Fruit fly (Drosophila melanogaster) whole organism, embryonic: ENCODE data around the gene Cyp313a4.

Experiments
- Adf1 ChIP-seq: fragments of 200-800 bp; sonication (Bioruptor generic); IDR thresholded peaks from 2 replicates; pipeline ENCODE4 v1.3.6; 2022; ENCODE audit warnings: missing biosample characterization, missing genetic modification characterization
- Atf3 ChIP-seq: fragments of 200-800 bp; sonication (Bioruptor generic); optimal IDR thresholded peaks from 3 replicates; lab custom pipeline; 2016; ENCODE audit warnings: missing biosample characterization, missing genetic modification characterization
- CG10267 ChIP-seq: fragments of 200-800 bp; sonication (Bioruptor generic); optimal IDR thresholded peaks from 2 replicates; lab custom pipeline; 2018; ENCODE audit warnings: missing biosample characterization, mild to moderate bottlenecking, missing genetic modification characterization, moderate library complexity
- CG11504 ChIP-seq: fragments of 200-800 bp; sonication (Bioruptor generic); optimal IDR thresholded peaks from 3 replicates; lab custom pipeline; 2019; ENCODE audit warnings: missing biosample characterization, mild to moderate bottlenecking, missing genetic modification characterization, moderate library complexity
- CG11723 ChIP-seq: fragments of 200-800 bp; sonication (Bioruptor generic); optimal IDR thresholded peaks from 2 replicates; lab custom pipeline; 2017; ENCODE audit warnings: missing biosample characterization, mild to moderate bottlenecking, missing genetic modification characterization
- CG13775 ChIP-seq: fragments of 200-800 bp; sonication (Bioruptor generic); optimal IDR thresholded peaks from 3 replicates; lab custom pipeline; 2017; ENCODE audit warnings: missing biosample characterization, mild to moderate bottlenecking, missing genetic modification characterization
- CG16813 ChIP-seq: fragments of 200-800 bp; sonication (Bioruptor generic); IDR thresholded peaks from 3 replicates; pipeline ENCODE4 v1.3.6; 2022; ENCODE audit warnings: missing biosample characterization, missing genetic modification characterization; ENCODE audit not compliant: partially characterized antibody
- CG17328 ChIP-seq: fragments of 200-800 bp; sonication (Bioruptor generic); IDR thresholded peaks from 2 replicates; pipeline ENCODE4 v1.3.6; 2022; ENCODE audit warnings: missing biosample characterization, missing genetic modification characterization
- CG17359 ChIP-seq: fragments of 200-800 bp; sonication (Bioruptor generic); optimal IDR thresholded peaks from 3 replicates; lab custom pipeline; 2018; ENCODE audit warnings: missing biosample characterization, mild to moderate bottlenecking, missing genetic modification characterization, moderate library complexity
- CG1792 ChIP-seq: fragments of 200-800 bp; sonication (Bioruptor generic); optimal IDR thresholded peaks from 2 replicates; lab custom pipeline; 2016; ENCODE audit warnings: missing biosample characterization, missing genetic modification characterization
- CG1832 ChIP-seq: fragments of 200-800 bp; sonication (Bioruptor generic); optimal IDR thresholded peaks from 2 replicates; lab custom pipeline; 2017; ENCODE audit warnings: missing biosample characterization, mild to moderate bottlenecking, missing genetic modification characterization, inconsistent platforms
- CG2116 ChIP-seq: fragments of 200-800 bp; sonication (Bioruptor generic); optimal IDR thresholded peaks from 3 replicates; lab custom pipeline; 2018; ENCODE audit warnings: missing biosample characterization, mild to moderate bottlenecking, missing genetic modification characterization
- CG2129 ChIP-seq: fragments of 200-800 bp; sonication (Bioruptor generic); IDR thresholded peaks from 2 replicates; pipeline ENCODE4 v1.3.6; 2022; ENCODE audit warnings: missing biosample characterization, missing genetic modification characterization; ENCODE audit not compliant: partially characterized antibody
- CG31388 ChIP-seq: fragments of 200-800 bp; sonication (Bioruptor generic); optimal IDR thresholded peaks from 2 replicates; lab custom pipeline; 2016; ENCODE audit warnings: missing biosample characterization, missing genetic modification characterization
- CG3163 ChIP-seq: fragments of 200-800 bp; sonication (Bioruptor generic); optimal IDR thresholded peaks from 3 replicates; lab custom pipeline; 2016; ENCODE audit warnings: missing biosample characterization, missing genetic modification characterization
- CG3847 ChIP-seq: fragments of 200-800 bp; sonication (Bioruptor generic); IDR thresholded peaks from 2 replicates; pipeline ENCODE4 v1.3.6; 2022; ENCODE audit warnings: missing biosample characterization, missing genetic modification characterization
- CG6765 ChIP-seq: fragments of 200-800 bp; sonication (Bioruptor generic); optimal IDR thresholded peaks from 3 replicates; lab custom pipeline; 2017; ENCODE audit warnings: missing biosample characterization, mild to moderate bottlenecking, missing genetic modification characterization
- CG9727 ChIP-seq: fragments of 200-800 bp; sonication (Bioruptor generic); optimal IDR thresholded peaks from 3 replicates; lab custom pipeline; 2017; ENCODE audit warnings: missing biosample characterization, mild to moderate bottlenecking, missing genetic modification characterization
- D ChIP-seq, 2 experiments: fragments of 200-800 bp in 1 of 2; fragments of >200 bp in 1 of 2; sonication (Bioruptor generic) in 1 of 2; optimal IDR thresholded peaks; 2 replicates in 1 of 2; 3 replicates in 1 of 2; lab custom pipeline; 2017; ENCODE audit warnings: mild to moderate bottlenecking in 1 of 2, missing biosample characterization in 1 of 2, missing genetic modification characterization in 1 of 2, missing genetic modification reagents in 1 of 2
- D19A ChIP-seq: fragments of 200-800 bp; optimal IDR thresholded peaks from 3 replicates; lab custom pipeline; 2019; ENCODE audit warnings: missing biosample characterization, mild to moderate bottlenecking, missing genetic modification characterization, moderate library complexity
- H2.0 ChIP-seq: fragments of 200-800 bp; sonication (Bioruptor generic); IDR thresholded peaks from 2 replicates; pipeline ENCODE4 v1.3.6; 2022; ENCODE audit warnings: missing biosample characterization, missing genetic modification characterization
- Med ChIP-seq: fragments of 200-800 bp; sonication (Bioruptor generic); peaks from one replicate; lab custom pipeline; 2016; ENCODE audit warnings: missing biosample characterization, missing genetic modification characterization, mild to moderate bottlenecking, inconsistent platforms, moderate library complexity
- Nf-YB ChIP-seq: fragments of 200-800 bp; sonication (Bioruptor generic); optimal IDR thresholded peaks from 3 replicates; lab custom pipeline; 2019; ENCODE audit warnings: missing biosample characterization, mild to moderate bottlenecking, missing genetic modification characterization, moderate library complexity
- Opbp ChIP-seq: fragments of 200-800 bp; sonication (Bioruptor generic); IDR thresholded peaks from 3 replicates; pipeline ENCODE4 v1.3.6; 2022; ENCODE audit warnings: missing biosample characterization, missing genetic modification characterization; ENCODE audit not compliant: partially characterized antibody
- abd-A ChIP-seq: fragments of 200-800 bp; sonication (Bioruptor generic); optimal IDR thresholded peaks from 3 replicates; lab custom pipeline; 2019; ENCODE audit warnings: missing biosample characterization, mild to moderate bottlenecking, missing genetic modification characterization, moderate library complexity
- aop ChIP-seq: fragments of 200-800 bp; sonication (Bioruptor generic); IDR thresholded peaks from 2 replicates; pipeline ENCODE4 v1.3.6; 2022; ENCODE audit warnings: missing biosample characterization, missing genetic modification characterization
- bab2 ChIP-seq: fragments of 200-800 bp; sonication (Bioruptor generic); optimal IDR thresholded peaks from 2 replicates; lab custom pipeline; 2016; ENCODE audit warnings: missing biosample characterization, missing genetic modification characterization
- bowl ChIP-seq: fragments of 200-800 bp; sonication (Bioruptor generic); IDR thresholded peaks from 2 replicates; pipeline ENCODE4 v1.3.6; 2022; ENCODE audit warnings: missing biosample characterization, missing genetic modification characterization
- caup ChIP-seq: fragments of 200-800 bp; sonication (Bioruptor generic); optimal IDR thresholded peaks from 3 replicates; lab custom pipeline; 2017; ENCODE audit warnings: missing biosample characterization, mild to moderate bottlenecking, missing genetic modification characterization, moderate library complexity; ENCODE audit not compliant: severe bottlenecking
- chn ChIP-seq: fragments of 200-800 bp; sonication (Bioruptor generic); optimal IDR thresholded peaks from 2 replicates; lab custom pipeline; 2016; ENCODE audit warnings: missing biosample characterization, missing genetic modification characterization
- dan ChIP-seq: fragments of 200-800 bp; sonication (Bioruptor generic); IDR thresholded peaks from 2 replicates; pipeline ENCODE4 v1.3.6; 2022; ENCODE audit warnings: missing biosample characterization, missing genetic modification characterization
- en ChIP-seq: fragments of 200-800 bp; sonication (Bioruptor generic); optimal IDR thresholded peaks from 2 replicates; lab custom pipeline; 2016; ENCODE audit warnings: missing biosample characterization, missing genetic modification characterization
- gfzf ChIP-seq: fragments of 200-800 bp; sonication (Bioruptor generic); optimal IDR thresholded peaks from 2 replicates; lab custom pipeline; 2016; ENCODE audit warnings: missing biosample characterization, mild to moderate bottlenecking, missing genetic modification characterization, moderate library complexity
- lbe ChIP-seq: fragments of 200-800 bp; sonication (Bioruptor generic); optimal IDR thresholded peaks from 2 replicates; lab custom pipeline; 2016; ENCODE audit warnings: missing biosample characterization, mild to moderate bottlenecking, missing genetic modification characterization
- lmd ChIP-seq: fragments of 200-800 bp; sonication (Bioruptor generic); IDR thresholded peaks from 2 replicates; pipeline ENCODE4 v1.3.6; 2022; ENCODE audit warnings: missing biosample characterization, missing genetic modification characterization
- oc ChIP-seq: fragments of 200-800 bp; sonication (Bioruptor generic); optimal IDR thresholded peaks from 2 replicates; lab custom pipeline; 2018; ENCODE audit warnings: missing biosample characterization, mild to moderate bottlenecking, missing genetic modification characterization, moderate library complexity
- p53 ChIP-seq: fragments of 200-800 bp; sonication (Bioruptor generic); optimal IDR thresholded peaks from 2 replicates; lab custom pipeline; 2016; ENCODE audit warnings: missing biosample characterization, missing genetic modification characterization
- peb ChIP-seq: fragments of 200-800 bp; sonication (Bioruptor generic); IDR thresholded peaks from 2 replicates; pipeline ENCODE4 v1.3.6; 2022; ENCODE audit warnings: missing biosample characterization, missing genetic modification characterization
- pita ChIP-seq: fragments of 200-800 bp; sonication (Bioruptor generic); optimal IDR thresholded peaks from 2 replicates; lab custom pipeline; 2017; ENCODE audit warnings: missing biosample characterization, mild to moderate bottlenecking, missing genetic modification characterization
- sd ChIP-seq: fragments of 200-800 bp; sonication (Bioruptor generic); optimal IDR thresholded peaks from 3 replicates; lab custom pipeline; 2018; ENCODE audit warnings: missing biosample characterization, mild to moderate bottlenecking, missing genetic modification characterization, moderate library complexity
- shn ChIP-seq: fragments of 200-800 bp; sonication (Bioruptor generic); optimal IDR thresholded peaks from 3 replicates; lab custom pipeline; 2016; ENCODE audit warnings: missing biosample characterization, missing genetic modification characterization
- tap ChIP-seq: fragments of 200-800 bp; optimal IDR thresholded peaks from 3 replicates; lab custom pipeline; 2019; ENCODE audit warnings: missing biosample characterization, mild to moderate bottlenecking, missing genetic modification characterization, moderate library complexity
- toy ChIP-seq: fragments of 200-800 bp; sonication (Bioruptor generic); IDR thresholded peaks from 2 replicates; pipeline ENCODE4 v1.3.6; 2022; ENCODE audit warnings: missing biosample characterization, missing genetic modification characterization
- ttk ChIP-seq: fragments of 200-800 bp; sonication (Bioruptor generic); IDR thresholded peaks from 2 replicates; pipeline ENCODE4 v2.1.2; 2022; ENCODE audit warnings: missing biosample characterization, missing genetic modification characterization
- vnd ChIP-seq: fragments of 200-800 bp; sonication (Bioruptor generic); IDR thresholded peaks from 3 replicates; pipeline ENCODE4 v1.3.6; 2022; ENCODE audit warnings: missing biosample characterization, missing genetic modification characterization; ENCODE audit not compliant: partially characterized antibody
- zen ChIP-seq: fragments of 200-800 bp; sonication (Bioruptor generic); optimal IDR thresholded peaks from 3 replicates; lab custom pipeline; 2018; ENCODE audit warnings: missing biosample characterization, mild to moderate bottlenecking, missing genetic modification characterization, moderate library complexity

Cyp313a4 gene

DNA sequence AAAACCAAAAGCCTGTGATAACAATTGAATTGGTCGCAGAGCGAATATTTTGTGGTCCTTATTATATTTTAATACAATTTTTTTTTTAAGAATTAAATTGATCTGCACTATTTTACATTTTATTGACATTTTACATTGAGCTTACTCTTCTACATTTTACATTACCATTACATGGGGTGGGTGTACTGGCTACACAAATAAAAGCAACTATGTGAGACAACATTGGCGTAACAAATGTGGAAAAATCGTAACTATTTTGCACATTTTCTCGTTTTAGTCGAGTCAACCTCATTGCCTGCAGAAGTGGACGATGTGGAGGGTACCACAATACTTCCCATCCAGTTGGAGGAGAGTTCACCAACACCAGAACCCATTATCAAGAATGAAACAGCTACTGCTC lies 30.6 kb downstream of the Cyp313a4 start (continued):
- TF ChIP-seq pita (GFP tag; lab: Kevin White, UChicago) (peak; percentile 71), Nf-YB (GFP tag; lab: Kevin White, UChicago) (no peak), CG10267 (tag; lab: Kevin White, UChicago) (peak; percentile 7), zen (tag; lab: Kevin White, UChicago) (peak; percentile 2), vnd (GFP tag; lab: Robert Waterston, UW) (peak; percentile 50; the same call in 2 of the 3 replicates), CG11723 (no peak), CG6765 (no peak), CG11504 (peak; percentile 1), CG3847 (GFP tag; lab: Robert Waterston, UW) (0 out of 2 replicates have a peak, but pooled peaks have one; percentile 19), CG2116 (GFP tag; lab: Kevin White, UChicago) (peak; percentile 11), gfzf (GFP tag; lab: Kevin White, UChicago) (peak; percentile 15), caup (GFP tag; lab: Kevin White, UChicago) (no peak), CG17359 (peak; percentile 22), CG1832 (GFP tag; lab: Kevin White, UChicago) (no peak)

DNA sequence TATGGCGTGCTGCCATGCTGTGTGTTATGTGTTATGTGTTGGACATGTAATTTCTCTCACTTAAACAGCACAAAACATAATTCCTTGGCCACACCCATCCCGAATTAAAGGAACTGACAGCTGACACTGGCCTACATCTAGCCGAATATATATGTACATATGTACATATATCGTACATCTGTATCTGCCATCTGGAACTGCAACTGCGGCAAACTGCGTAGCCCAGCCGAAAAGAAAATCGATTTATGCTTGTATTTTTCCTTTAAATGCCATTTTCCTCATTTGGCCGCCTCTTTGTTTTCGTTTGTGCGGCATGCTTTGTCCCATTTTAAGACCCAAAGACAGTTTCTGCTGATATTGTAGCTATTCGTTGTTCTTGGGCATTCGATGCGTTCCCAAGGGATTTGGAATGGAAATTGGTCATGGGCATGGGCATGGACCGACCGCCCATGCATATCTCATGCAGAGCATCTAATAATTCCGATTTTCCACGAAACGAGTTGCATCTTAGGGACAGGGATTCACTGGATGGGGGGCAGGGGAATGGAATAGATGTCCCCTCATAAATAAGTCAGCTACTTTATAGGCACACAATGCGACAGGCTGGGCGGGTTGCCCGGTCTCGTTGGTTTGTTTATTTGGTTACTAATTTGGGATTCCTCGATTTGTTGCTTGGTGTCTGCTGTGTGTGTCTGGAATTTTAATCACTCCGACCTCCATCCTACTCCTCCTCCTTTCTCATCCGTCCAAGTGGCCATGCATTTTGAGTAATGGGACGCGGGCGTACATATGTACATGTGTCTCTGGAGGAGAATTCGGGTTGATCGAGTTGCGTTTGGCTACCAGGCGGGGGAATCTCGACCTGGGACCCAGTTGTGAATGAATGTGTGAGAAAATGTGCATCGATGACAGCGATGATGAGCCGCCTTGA lies 31.8 kb downstream of the Cyp313a4 start:
- TF ChIP-seq D19A (tag; lab: Kevin White, UChicago), result no peak
- TF ChIP-seq abd-A (tag; lab: Kevin White, UChicago), result peak; percentile 90
- no peak for TF ChIP-seq aop
- no peak for TF ChIP-seq Atf3 (GFP tag; lab: Kevin White, UChicago)
- no peak for TF ChIP-seq shn (GFP tag; lab: Kevin White, UChicago)
- no peak for TF ChIP-seq CG3163
- no peak for TF ChIP-seq toy (GFP tag; lab: Robert Waterston, UW)
- TF ChIP-seq chn (GFP tag; lab: Kevin White, UChicago), result no peak
- TF ChIP-seq CG9727 (GFP tag; lab: Kevin White, UChicago), result no peak
- no peak for TF ChIP-seq CG1792 (GFP tag; lab: Kevin White, UChicago)
- no peak for TF ChIP-seq CG10267 (tag; lab: Kevin White, UChicago)
- no peak for TF ChIP-seq ttk (GFP tag; lab: Robert Waterston, UW)
- TF ChIP-seq peb (GFP tag; lab: Robert Waterston, UW), result no peak
- no peak for TF ChIP-seq CG31388 (GFP tag; lab: Kevin White, UChicago)
- TF ChIP-seq dan (GFP tag; lab: Robert Waterston, UW), result no peak
- no peak for TF ChIP-seq Adf1 (GFP tag; lab: Robert Waterston, UW)
- no peak for TF ChIP-seq p53 (GFP tag; lab: Kevin White, UChicago)
- no peak for TF ChIP-seq bab2
- TF ChIP-seq CG17328 (GFP tag; lab: Robert Waterston, UW), result no peak
- TF ChIP-seq CG16813, result 0 out of 3 replicates have a peak, but pooled peaks have one; percentile 14
- no peak for TF ChIP-seq H2.0 (GFP tag; lab: Robert Waterston, UW)
- TF ChIP-seq Opbp (GFP tag; lab: Robert Waterston, UW), result 0 out of 3 replicates have a peak, but pooled peaks have one; percentile 12
- TF ChIP-seq bowl (GFP tag; lab: Robert Waterston, UW), result no peak
- peak; percentile 40 for TF ChIP-seq Med
- TF ChIP-seq zen (tag; lab: Kevin White, UChicago), result peak; percentile 63
- TF ChIP-seq lmd (GFP tag; lab: Robert Waterston, UW), result no peak
- TF ChIP-seq CG13775 (GFP tag; lab: Kevin White, UChicago), result no peak
- no peak for TF ChIP-seq en (GFP tag; lab: Kevin White, UChicago)
- TF ChIP-seq sd (tag; lab: Kevin White, UChicago), result peak; percentile 93
- peak; percentile 35 for TF ChIP-seq oc (tag; lab: Kevin White, UChicago)
- TF ChIP-seq tap (tag; lab: Kevin White, UChicago), result no peak
- TF ChIP-seq D (optimal IDR thresholded peaks at IDR 0.05; lab: Kevin White, UChicago), result peak; percentile 90
- TF ChIP-seq D (GFP tag; optimal IDR thresholded peaks at IDR 0.05; lab: Kevin White, UChicago), result no peak
- TF ChIP-seq lbe (GFP tag; lab: Kevin White, UChicago), result no peak
- TF ChIP-seq CG2129 (GFP tag; lab: Robert Waterston, UW), result no peak
